Fruit fly (Drosophila melanogaster) whole organism, prepupa: Measurements from ENCODE around the gene CG14182.

Experiments used
- CG10631 ChIP-seq: fragments of 200-800 bp; sonication (Bioruptor generic); optimal IDR thresholded peaks from 2 replicates; lab custom pipeline; 2016; ENCODE audit warnings: missing biosample characterization, missing genetic modification characterization
- CG15336 ChIP-seq: fragments of 200-800 bp; sonication (Bioruptor generic); IDR thresholded peaks from 2 replicates; pipeline ENCODE4 v1.3.6; 2022; ENCODE audit warnings: missing biosample characterization, missing genetic modification characterization
- CG16779 ChIP-seq: fragments of 200-800 bp; sonication (Bioruptor generic); optimal IDR thresholded peaks from 3 replicates; lab custom pipeline; 2017; ENCODE audit warnings: missing biosample characterization, mild to moderate bottlenecking, missing genetic modification characterization
- CG3032 ChIP-seq: fragments of 200-800 bp; optimal IDR thresholded peaks from 2 replicates; lab custom pipeline; 2019; ENCODE audit warnings: missing biosample characterization, mild to moderate bottlenecking, missing genetic modification characterization, moderate library complexity
- CG6854 ChIP-seq: fragments of 200-800 bp; sonication (Bioruptor generic); optimal IDR thresholded peaks from 2 replicates; lab custom pipeline; 2017; ENCODE audit warnings: missing biosample characterization, mild to moderate bottlenecking, missing genetic modification characterization
- CG8119 ChIP-seq: fragments of 200-800 bp; sonication (Bioruptor generic); IDR thresholded peaks from 3 replicates; pipeline ENCODE4 v1.3.6; 2022; ENCODE audit warnings: missing biosample characterization, missing genetic modification characterization
- CG9139 ChIP-seq: fragments of 200-800 bp; sonication (Bioruptor generic); optimal IDR thresholded peaks from 3 replicates; lab custom pipeline; 2017; ENCODE audit warnings: missing biosample characterization, mild to moderate bottlenecking, missing genetic modification characterization
- Eip78C ChIP-seq: fragments of 200-800 bp; sonication (Bioruptor generic); peaks from one replicate; lab custom pipeline; 2016; ENCODE audit warnings: missing biosample characterization, missing genetic modification characterization
- Ets21C ChIP-seq: fragments of 200-800 bp; sonication (Bioruptor generic); optimal IDR thresholded peaks from 3 replicates; lab custom pipeline; 2016; ENCODE audit warnings: missing biosample characterization, missing genetic modification characterization
- Lpt ChIP-seq: fragments of 200-800 bp; sonication (Bioruptor generic); optimal IDR thresholded peaks from 3 replicates; lab custom pipeline; 2016; ENCODE audit warnings: missing biosample characterization, missing genetic modification characterization
- cyc ChIP-seq: fragments of 200-800 bp; sonication (Bioruptor generic); optimal IDR thresholded peaks from 3 replicates; lab custom pipeline; 2016; ENCODE audit warnings: missing biosample characterization, missing genetic modification characterization
- dsx ChIP-seq: fragments of 200-800 bp; optimal IDR thresholded peaks from 3 replicates; lab custom pipeline; 2019; ENCODE audit warnings: missing biosample characterization, mild to moderate bottlenecking, missing genetic modification characterization, moderate library complexity; ENCODE audit not compliant: poor library complexity, severe bottlenecking
- esn ChIP-seq: fragments of 200-800 bp; sonication (Bioruptor generic); optimal IDR thresholded peaks from 2 replicates; lab custom pipeline; 2016; ENCODE audit warnings: missing biosample characterization, mild to moderate bottlenecking, missing genetic modification characterization, moderate library complexity

- TF ChIP-seq Ets21C (no peak), CG15336 (GFP tag; lab: Robert Waterston, UW) (no peak), dsx (GFP tag; lab: Kevin White, UChicago) (no peak), Eip78C (GFP tag; lab: Kevin White, UChicago) (no peak), cyc (no peak), CG9139 (no peak), CG8119 (GFP tag; lab: Robert Waterston, UW) (no peak), CG16779 (no peak), CG6854 (GFP tag; lab: Kevin White, UChicago) (no peak), CG10631 (GFP tag; lab: Kevin White, UChicago) (no peak), CG3032 (no peak), Lpt (GFP tag; lab: Kevin White, UChicago) (no peak), esn (GFP tag; lab: Kevin White, UChicago) (no peak)
Observed at dm6 chr3L:19940349-19940748, 39.3 kb downstream of the CG14182 start.
